Fruit fly (Drosophila melanogaster) whole organism, adult: ENCODE data around the gene Mct1.

Experiments
- CG33017 ChIP-seq: fragments of 200-800 bp; sonication (Bioruptor generic); optimal IDR thresholded peaks from 2 replicates; lab custom pipeline; 2018; ENCODE audit warnings: missing biosample characterization, mild to moderate bottlenecking, missing genetic modification characterization, moderate library complexity
- Hr96 ChIP-seq: fragments of 200-800 bp; sonication (Bioruptor generic); optimal IDR thresholded peaks from 2 replicates; lab custom pipeline; 2016; ENCODE audit warnings: missing biosample characterization, missing genetic modification characterization
- Mnt ChIP-seq: fragments of 200-800 bp; sonication (Bioruptor generic); optimal IDR thresholded peaks from 2 replicates; lab custom pipeline; 2016; ENCODE audit warnings: missing biosample characterization, mild to moderate bottlenecking, missing genetic modification characterization
- bab1 ChIP-seq: fragments of 200-800 bp; sonication (Bioruptor generic); optimal IDR thresholded peaks from 3 replicates; lab custom pipeline; 2019; ENCODE audit warnings: missing biosample characterization, mild to moderate bottlenecking, missing genetic modification characterization, moderate library complexity
- pad ChIP-seq: fragments of 200-800 bp; sonication (Bioruptor generic); optimal IDR thresholded peaks from 3 replicates; lab custom pipeline; 2017; ENCODE audit warnings: missing biosample characterization, missing genetic modification characterization, mild to moderate bottlenecking, moderate library complexity, missing genetic modification reagents

- TF ChIP-seq Hr96 (GFP tag; lab: Kevin White, UChicago), result no peak
- no peak for TF ChIP-seq Mnt (GFP tag; lab: Kevin White, UChicago)
- TF ChIP-seq CG33017 (tag; lab: Kevin White, UChicago), result no peak
- no peak for TF ChIP-seq bab1 (GFP tag; lab: Kevin White, UChicago)
- TF ChIP-seq pad (GFP tag; lab: Kevin White, UChicago), result no peak
Observed at dm6 chrX:2146574-2146973, 42.4 kb upstream of the Mct1 start.
